Worm (Caenorhabditis elegans) whole organism, L4 larva: Measurements from ENCODE around the gene ugt-39.
A peak's percentile ranks its signal among the peaks of the same experiment; 100 is the strongest.

Experiments
- D1046.2 ChIP-seq: fragments of 200-800 bp; sonication (Bioruptor generic); IDR thresholded peaks from 2 replicates; pipeline ENCODE4 v1.3.6; 2022; ENCODE audit warnings: missing genetic modification characterization, missing compliant biosample characterization
- F10B5.3 ChIP-seq: sonication (generic microtip); optimal IDR thresholded peaks from 2 replicates; lab custom pipeline; 2016; ENCODE audit warnings: mild to moderate bottlenecking, missing genetic modification characterization, missing compliant biosample characterization
- F26F4.8 ChIP-seq: fragments of 200-800 bp; sonication (Bioruptor generic); conservative IDR thresholded peaks from 2 replicates; pipeline ENCODE4 v1.3.6; 2022; ENCODE audit warnings: missing genetic modification characterization, missing compliant biosample characterization
- T26A8.4 ChIP-seq: fragments of 200-800 bp; sonication (Bioruptor generic); IDR thresholded peaks from 2 replicates; pipeline ENCODE4 v1.3.6; 2022; ENCODE audit warnings: missing genetic modification characterization, missing compliant biosample characterization
- Y75B8A.6 ChIP-seq: fragments of 200-800 bp; sonication (Bioruptor generic); IDR thresholded peaks from 2 replicates; pipeline ENCODE4 v1.3.6; 2022; ENCODE audit warnings: missing genetic modification reagents, missing genetic modification characterization, missing compliant biosample characterization
- ZK337.2 ChIP-seq: fragments of 200-800 bp; sonication (Bioruptor generic); IDR thresholded peaks from 2 replicates; pipeline ENCODE4 v1.3.6; 2022; ENCODE audit warnings: missing genetic modification reagents, missing genetic modification characterization, missing compliant biosample characterization
- ZK546.5 ChIP-seq, 2 experiments: sonication (generic microtip); optimal IDR thresholded peaks; 2 replicates each; lab custom pipeline; 2017; ENCODE audit warnings: missing biosample characterization in 2 of 2, missing genetic modification characterization in 2 of 2
- aha-1 ChIP-seq: fragments of 150-350 bp; peaks from one replicate; lab custom pipeline; 2014; ENCODE audit warnings: missing biosample characterization, missing genetic modification characterization
- aly-2 ChIP-seq: sonication (generic microtip); optimal IDR thresholded peaks from 2 replicates; lab custom pipeline; 2018; ENCODE audit warnings: missing biosample characterization, missing genetic modification characterization
- ceh-20 ChIP-seq: fragments of 200-800 bp; sonication (Bioruptor generic); IDR thresholded peaks from 2 replicates; pipeline ENCODE4 v1.3.6; 2022; ENCODE audit warnings: missing genetic modification reagents, missing genetic modification characterization, missing compliant biosample characterization
- ceh-32 ChIP-seq: sonication (generic microtip); optimal IDR thresholded peaks from 2 replicates; lab custom pipeline; 2016; ENCODE audit warnings: mild to moderate bottlenecking, missing genetic modification characterization, missing compliant biosample characterization; ENCODE audit not compliant: poor library complexity
- ceh-62 ChIP-seq: sonication (generic microtip); optimal IDR thresholded peaks from 2 replicates; lab custom pipeline; 2017; ENCODE audit warnings: missing biosample characterization, missing genetic modification characterization
- ceh-82 ChIP-seq: sonication (generic microtip); optimal IDR thresholded peaks from 2 replicates; lab custom pipeline; 2017; ENCODE audit warnings: missing biosample characterization, missing genetic modification characterization
- ces-1 ChIP-seq: fragments of 150-350 bp; sonication (generic microtip); optimal IDR thresholded peaks from 4 replicates; lab custom pipeline; 2014; ENCODE audit warnings: missing biosample characterization, missing genetic modification reagents, missing genetic modification characterization
- cey-2 ChIP-seq: sonication (generic microtip); optimal IDR thresholded peaks from 3 replicates; lab custom pipeline; 2017; ENCODE audit warnings: missing genetic modification characterization, mild to moderate bottlenecking, missing compliant biosample characterization, antibody characterized with exemption, borderline replicate concordance; ENCODE audit not compliant: insufficient read depth
- daf-8 ChIP-seq: fragments of 200-800 bp; sonication (Bioruptor generic); IDR thresholded peaks from 2 replicates; pipeline ENCODE4 v1.3.6; 2022; ENCODE audit warnings: missing genetic modification characterization, missing compliant biosample characterization
- dmd-6 ChIP-seq: fragments of 200-800 bp; sonication (Bioruptor generic); IDR thresholded peaks from 2 replicates; pipeline ENCODE4 v1.3.6; 2022; ENCODE audit warnings: missing genetic modification reagents, missing genetic modification characterization, missing compliant biosample characterization
- dmd-8 ChIP-seq: fragments of 200-800 bp; sonication (Bioruptor generic); IDR thresholded peaks from 2 replicates; pipeline ENCODE4 v1.3.6; 2022; ENCODE audit warnings: missing genetic modification characterization, missing compliant biosample characterization
- dpl-1 ChIP-seq: fragments of 150-350 bp; optimal IDR thresholded peaks from 2 replicates; lab custom pipeline; 2014; ENCODE audit warnings: missing biosample characterization, missing genetic modification reagents, missing genetic modification characterization
- dve-1 ChIP-seq: sonication (generic microtip); optimal IDR thresholded peaks from 2 replicates; lab custom pipeline; 2017; ENCODE audit warnings: antibody characterized with exemption, mild to moderate bottlenecking, missing genetic modification characterization, missing compliant biosample characterization; ENCODE audit not compliant: insufficient read depth
- egl-27 ChIP-seq: sonication (generic microtip); optimal IDR thresholded peaks from 3 replicates; lab custom pipeline; 2017; ENCODE audit warnings: missing biosample characterization, missing genetic modification reagents, missing genetic modification characterization
- egl-43 ChIP-seq: fragments of 200-800 bp; sonication (Bioruptor generic); IDR thresholded peaks from 2 replicates; pipeline ENCODE4 v1.3.6; 2022; ENCODE audit warnings: missing genetic modification reagents, missing genetic modification characterization, missing compliant biosample characterization
- gei-8 ChIP-seq: fragments of 200-800 bp; sonication (Bioruptor generic); optimal IDR thresholded peaks from 2 replicates; lab custom pipeline; 2018; ENCODE audit warnings: mild to moderate bottlenecking, missing genetic modification characterization, missing compliant biosample characterization
- hlh-11 ChIP-seq: fragments of 200-800 bp; sonication (Bioruptor generic); optimal IDR thresholded peaks from 2 replicates; lab custom pipeline; 2018; ENCODE audit warnings: mild to moderate bottlenecking, missing genetic modification characterization, missing compliant biosample characterization
- jun-1 ChIP-seq: fragments of 150-350 bp; optimal IDR thresholded peaks from 2 replicates; lab custom pipeline; 2014; ENCODE audit warnings: missing biosample characterization, missing genetic modification reagents, missing genetic modification characterization
- lin-13 ChIP-seq: fragments of 150-350 bp; optimal IDR thresholded peaks from 2 replicates; lab custom pipeline; 2014; ENCODE audit warnings: missing biosample characterization, missing genetic modification reagents, missing genetic modification characterization
- lin-29 ChIP-seq: fragments of 200-800 bp; sonication (Bioruptor generic); IDR thresholded peaks from 2 replicates; pipeline ENCODE4 v1.3.6; 2022; ENCODE audit warnings: missing genetic modification reagents, missing genetic modification characterization, missing compliant biosample characterization
- lin-39 ChIP-seq: fragments of 150-350 bp; optimal IDR thresholded peaks from 2 replicates; lab custom pipeline; 2014; ENCODE audit warnings: missing biosample characterization, missing genetic modification reagents, missing genetic modification characterization
- madf-9 ChIP-seq: fragments of 200-800 bp; sonication (Bioruptor generic); conservative IDR thresholded peaks from 2 replicates; pipeline ENCODE4 v1.3.6; 2022; ENCODE audit warnings: missing genetic modification reagents, missing genetic modification characterization, missing compliant biosample characterization
- mdl-1 ChIP-seq, 2 experiments: fragments of 150-350 bp in 1 of 2; sonication (generic microtip) in 1 of 2; optimal IDR thresholded peaks; 2 replicates each; lab custom pipeline; 2014 to 2017; ENCODE audit warnings: missing biosample characterization in 2 of 2, missing genetic modification characterization in 2 of 2
- mdt-29 ChIP-seq: fragments of 200-800 bp; sonication (Bioruptor generic); IDR thresholded peaks from 2 replicates; pipeline ENCODE4 v1.3.6; 2022; ENCODE audit warnings: missing genetic modification reagents, missing genetic modification characterization, missing compliant biosample characterization
- mxl-2 ChIP-seq: fragments of 200-800 bp; sonication (Bioruptor generic); conservative IDR thresholded peaks from 2 replicates; pipeline ENCODE4 v1.3.6; 2022; ENCODE audit warnings: missing genetic modification reagents, missing genetic modification characterization, missing compliant biosample characterization
- mxl-3 ChIP-seq: fragments of 200-800 bp; sonication (Bioruptor generic); optimal IDR thresholded peaks from 2 replicates; lab custom pipeline; 2018; ENCODE audit warnings: mild to moderate bottlenecking, missing genetic modification characterization, missing compliant biosample characterization
- nhr-102 ChIP-seq: sonication (generic microtip); optimal IDR thresholded peaks from 2 replicates; lab custom pipeline; 2016; ENCODE audit warnings: mild to moderate bottlenecking, missing genetic modification characterization, moderate library complexity, missing compliant biosample characterization
- nhr-111 ChIP-seq: fragments of 200-800 bp; sonication (Bioruptor generic); optimal IDR thresholded peaks from 2 replicates; lab custom pipeline; 2018; ENCODE audit warnings: mild to moderate bottlenecking, missing genetic modification characterization, missing compliant biosample characterization
- nhr-25 ChIP-seq: sonication (generic microtip); optimal IDR thresholded peaks from 2 replicates; lab custom pipeline; 2017; ENCODE audit warnings: missing genetic modification characterization, mild to moderate bottlenecking, missing compliant biosample characterization, antibody characterized with exemption, moderate library complexity, borderline replicate concordance; ENCODE audit not compliant: insufficient read depth
- nhr-28 ChIP-seq: fragments of 150-350 bp; optimal IDR thresholded peaks from 2 replicates; lab custom pipeline; 2014; ENCODE audit warnings: missing biosample characterization, missing genetic modification characterization
- php-3 ChIP-seq: fragments of 200-800 bp; sonication (Bioruptor generic); IDR thresholded peaks from 2 replicates; pipeline ENCODE4 v1.3.6; 2022; ENCODE audit warnings: missing genetic modification reagents, missing genetic modification characterization, missing compliant biosample characterization
- pqm-1 ChIP-seq: sonication (generic microtip); optimal IDR thresholded peaks from 2 replicates; lab custom pipeline; 2017; ENCODE audit warnings: missing biosample characterization, missing genetic modification characterization
- rbr-2 ChIP-seq: sonication (generic microtip); optimal IDR thresholded peaks from 2 replicates; lab custom pipeline; 2016; ENCODE audit warnings: missing genotype, missing genetic modification characterization, missing compliant biosample characterization
- set-16 ChIP-seq: fragments of 200-800 bp; sonication (Bioruptor generic); IDR thresholded peaks from 2 replicates; pipeline ENCODE4 v1.3.6; 2022; ENCODE audit warnings: missing genetic modification reagents, missing genetic modification characterization, missing compliant biosample characterization
- snpc-1.2 ChIP-seq: fragments of 200-800 bp; sonication (Bioruptor generic); IDR thresholded peaks from 2 replicates; pipeline ENCODE4 v1.3.6; 2022; ENCODE audit warnings: missing genetic modification reagents, missing genetic modification characterization, missing compliant biosample characterization
- tra-1 ChIP-seq: fragments of 200-800 bp; sonication (Bioruptor generic); IDR thresholded peaks from 2 replicates; pipeline ENCODE4 v1.3.6; 2022; ENCODE audit warnings: missing genetic modification reagents, missing genetic modification characterization, missing compliant biosample characterization
- unc-130 ChIP-seq: sonication (generic microtip); optimal IDR thresholded peaks from 2 replicates; lab custom pipeline; 2016; ENCODE audit warnings: missing genetic modification reagents, missing genetic modification characterization, missing compliant biosample characterization
- unc-62 ChIP-seq, 3 experiments: fragments of 150-350 bp in 1 of 3; sonication (generic microtip); optimal IDR thresholded peaks in 2 of 3; peaks in 1 of 3; 1 replicate in 1 of 3; 2 replicates in 2 of 3; lab custom pipeline; 2014 to 2017; ENCODE audit warnings: missing biosample characterization in 3 of 3, missing genetic modification characterization in 3 of 3, missing genetic modification reagents in 3 of 3, missing genotype in 1 of 3
- vab-7 ChIP-seq: fragments of 200-800 bp; sonication (Bioruptor generic); IDR thresholded peaks from 2 replicates; pipeline ENCODE4 v1.3.6; 2022; ENCODE audit warnings: missing genetic modification reagents, missing genetic modification characterization, missing compliant biosample characterization
- zfp-2 ChIP-seq: sonication (generic microtip); optimal IDR thresholded peaks from 2 replicates; lab custom pipeline; 2016; ENCODE audit warnings: mild to moderate bottlenecking, missing genetic modification characterization, missing compliant biosample characterization
- zfp-3 ChIP-seq: fragments of 200-800 bp; sonication (Bioruptor generic); conservative IDR thresholded peaks from 2 replicates; pipeline ENCODE4 v1.3.6; 2022; ENCODE audit warnings: missing genetic modification reagents, missing genetic modification characterization, missing compliant biosample characterization
- zip-2 ChIP-seq: fragments of 150-350 bp; optimal IDR thresholded peaks from 2 replicates; lab custom pipeline; 2014; ENCODE audit warnings: missing biosample characterization, missing genetic modification characterization
- ztf-11 ChIP-seq: fragments of 150-350 bp; optimal IDR thresholded peaks from 2 replicates; lab custom pipeline; 2014; ENCODE audit warnings: missing biosample characterization, missing genetic modification characterization

Gene ugt-39

ce11 chrV:7163477-7164114 lies 6.7 kb downstream of the ugt-39 start, which contains the start of gene ugt-41:
Gene ugt-41, minus strand, starts transcription at chrV:7163595.
- TF ChIP-seq Y75B8A.6 (GFP tag; lab: Robert Waterston, UW) = no peak
- TF ChIP-seq F10B5.3 (tag; lab: Kevin White, UChicago) = no peak
- no peak for TF ChIP-seq daf-8 (GFP tag; lab: Robert Waterston, UW)
- no peak for TF ChIP-seq nhr-111 (GFP tag; lab: Kevin White, UChicago)
- no peak for TF ChIP-seq zfp-3 (GFP tag; lab: Robert Waterston, UW)
- TF ChIP-seq ceh-82 (tag; lab: Kevin White, UChicago) = no peak
- TF ChIP-seq lin-29 (GFP tag; lab: Robert Waterston, UW) = no peak
- no peak for TF ChIP-seq ceh-32 (tag; lab: Kevin White, UChicago)
- no peak for TF ChIP-seq jun-1
- no peak for TF ChIP-seq ceh-62 (tag; lab: Kevin White, UChicago)
- TF ChIP-seq snpc-1.2 (GFP tag; lab: Robert Waterston, UW) = no peak
- TF ChIP-seq dpl-1 (GFP tag; lab: Kevin White, UChicago) = no peak
- TF ChIP-seq mdt-29 (GFP tag; lab: Robert Waterston, UW) = no peak
- TF ChIP-seq lin-13 (GFP tag; lab: Kevin White, UChicago) = no peak
- no peak for TF ChIP-seq madf-9
- TF ChIP-seq egl-43 (GFP tag; lab: Robert Waterston, UW) = no peak
- peak; percentile 90 for TF ChIP-seq nhr-102 (tag; lab: Kevin White, UChicago)
- TF ChIP-seq tra-1 (GFP tag; lab: Robert Waterston, UW) = 0 out of 2 replicates have a peak, but pooled peaks have one; percentile 57
- TF ChIP-seq zfp-2 (tag; lab: Kevin White, UChicago) = no peak
- TF ChIP-seq zip-2 (tag; lab: Kevin White, UChicago) = no peak
- peak; percentile 66 for TF ChIP-seq hlh-11
- peak; percentile 92 for TF ChIP-seq php-3 (GFP tag; lab: Robert Waterston, UW)
- no peak for TF ChIP-seq cey-2 (tag; lab: Kevin White, UChicago)
- no peak for TF ChIP-seq pqm-1 (tag; lab: Kevin White, UChicago)
- no peak for TF ChIP-seq aly-2 (tag; lab: Kevin White, UChicago)
- no peak for TF ChIP-seq set-16 (GFP tag; lab: Robert Waterston, UW)
- peak; percentile 65; the same call in 1 of the 2 replicates for TF ChIP-seq ceh-20 (GFP tag; lab: Robert Waterston, UW)
- TF ChIP-seq nhr-28 (tag; lab: Kevin White, UChicago) = peak; percentile 92
- no peak for TF ChIP-seq dmd-8 (GFP tag; lab: Robert Waterston, UW)
- TF ChIP-seq vab-7 (GFP tag; lab: Robert Waterston, UW) = no peak
- peak in 1 of 2 experiments; percentile 6 for TF ChIP-seq mdl-1 (tag; optimal IDR thresholded peaks at IDR 0.05; lab: Kevin White, UChicago)
- TF ChIP-seq rbr-2 (tag; lab: Kevin White, UChicago) = no peak
- TF ChIP-seq gei-8 = no peak
- no peak for TF ChIP-seq ztf-11 (tag; lab: Kevin White, UChicago)
- TF ChIP-seq ces-1 (GFP tag; lab: Kevin White, UChicago) = no peak
- no peak for TF ChIP-seq lin-39
- TF ChIP-seq mxl-3 = no peak
- peak; percentile 60; the same call in 1 of the 2 replicates for TF ChIP-seq mxl-2 (GFP tag; lab: Robert Waterston, UW)
- TF ChIP-seq unc-130 (GFP tag; lab: Kevin White, UChicago) = no peak
- no peak for TF ChIP-seq ZK337.2 (GFP tag; lab: Robert Waterston, UW)
- TF ChIP-seq nhr-25 (tag; lab: Kevin White, UChicago) = no peak
- no peak for TF ChIP-seq T26A8.4 (GFP tag; lab: Robert Waterston, UW)
- TF ChIP-seq dve-1 (tag; lab: Kevin White, UChicago) = no peak
- TF ChIP-seq egl-27 (tag; lab: Kevin White, UChicago) = no peak
- TF ChIP-seq F26F4.8 (GFP tag; lab: Robert Waterston, UW) = no peak
- TF ChIP-seq unc-62 (GFP tag; optimal IDR thresholded peaks at IDR 0.05 in 1 of 2; lab: Kevin White, UChicago) = peak in 1 of 2 experiments; percentile 51
- TF ChIP-seq unc-62 (tag; optimal IDR thresholded peaks at IDR 0.05; lab: Kevin White, UChicago) = no peak
- peak; percentile 81 for TF ChIP-seq dmd-6 (GFP tag; lab: Robert Waterston, UW)
- TF ChIP-seq aha-1 = no peak
- no peak for TF ChIP-seq D1046.2 (GFP tag; lab: Robert Waterston, UW)
- TF ChIP-seq ZK546.5 (tag; optimal IDR thresholded peaks at IDR 0.05; lab: Kevin White, UChicago) = no peak
